Fruit fly (Drosophila melanogaster): ENCODE measurements around the gene CG3246.
A peak's percentile ranks its signal among the peaks of the same experiment; 100 is the strongest.

CG3246 gene

DNA sequence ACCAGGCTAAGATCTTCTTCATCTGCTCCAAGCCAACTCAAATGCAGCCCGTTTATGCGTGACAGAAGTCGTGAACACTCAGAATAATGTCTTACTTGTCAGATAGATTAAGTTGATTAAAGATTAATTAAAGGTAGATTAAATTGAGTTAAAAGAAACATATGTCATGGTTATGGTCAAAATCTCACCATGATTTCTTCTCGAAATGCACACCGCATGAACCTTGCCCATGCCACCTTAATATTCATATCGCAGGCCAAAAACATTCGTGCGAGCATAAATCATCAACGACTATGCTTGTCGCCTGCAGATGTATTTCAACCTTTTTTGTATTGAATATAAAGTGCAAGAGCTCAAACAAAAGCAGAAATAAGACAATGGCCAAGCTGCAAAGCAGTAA lies 24.7 kb downstream of the CG3246 start (continued):
- TF ChIP-seq Oaz (GFP tag; IDR thresholded peaks at IDR 0.05): peak; percentile 74
- peak; percentile 61 for TF ChIP-seq CG6254 (GFP tag; optimal IDR thresholded peaks at IDR 0.05)
- 0 out of 3 replicates have a peak, but pooled peaks have one; percentile 35 for TF ChIP-seq jigr1 (GFP tag; IDR thresholded peaks at IDR 0.05)
- TF ChIP-seq Max (GFP tag; optimal IDR thresholded peaks at IDR 0.05): no peak
- no peak for TF ChIP-seq Elba2 (GFP tag; optimal IDR thresholded peaks at IDR 0.05)
- TF ChIP-seq stc (GFP tag; IDR thresholded peaks at IDR 0.05): peak; percentile 80
- TF ChIP-seq prd (optimal IDR thresholded peaks at IDR 0.05): no peak
- TF ChIP-seq prd (GFP tag; IDR thresholded peaks at IDR 0.05): peak; percentile 69
- TF ChIP-seq sisA (GFP tag; IDR thresholded peaks at IDR 0.05): 0 out of 2 replicates have a peak, but pooled peaks have one; percentile 6
- TF ChIP-seq knrl (GFP tag; IDR thresholded peaks at IDR 0.05; ENCODE audit: partially characterized antibody): no peak
- peak in 1 of 2 experiments; percentile 89 for TF ChIP-seq eve (GFP tag; optimal IDR thresholded peaks at IDR 0.05)
- peak; percentile 69 for TF ChIP-seq CG31441 (GFP tag; IDR thresholded peaks at IDR 0.05)
- TF ChIP-seq nerfin-2 (GFP tag; IDR thresholded peaks at IDR 0.05; ENCODE audit: partially characterized antibody): no peak
- no peak for TF ChIP-seq Taf1 (GFP tag; IDR thresholded peaks at IDR 0.05)
- no peak for TF ChIP-seq Poxn (GFP tag; IDR thresholded peaks at IDR 0.05)
- peak; percentile 3 for TF ChIP-seq cato (GFP tag; optimal IDR thresholded peaks at IDR 0.05; ENCODE audit: borderline replicate concordance)
- TF ChIP-seq mam (GFP tag; optimal IDR thresholded peaks at IDR 0.05): no peak
- no peak for TF ChIP-seq tll (GFP tag; optimal IDR thresholded peaks at IDR 0.05)
- TF ChIP-seq CG17829 (tag; optimal IDR thresholded peaks at IDR 0.05): peak; percentile 71
- TF ChIP-seq CG3995 (GFP tag; optimal IDR thresholded peaks at IDR 0.05): no peak
- TF ChIP-seq fu2 (GFP tag; optimal IDR thresholded peaks at IDR 0.05): no peak
- TF ChIP-seq CG31388 (GFP tag; optimal IDR thresholded peaks at IDR 0.05): no peak
- TF ChIP-seq dmrt99B (tag; optimal IDR thresholded peaks at IDR 0.05): peak; percentile 85
- TF ChIP-seq chm (GFP tag; IDR thresholded peaks at IDR 0.05): peak; percentile 50; the same call in 1 of the 2 replicates
- no peak for TF ChIP-seq Dip3 (GFP tag; optimal IDR thresholded peaks at IDR 0.05)
- no peak for TF ChIP-seq Sry-β (GFP tag; optimal IDR thresholded peaks at IDR 0.05)
- no peak for TF ChIP-seq C15 (GFP tag; IDR thresholded peaks at IDR 0.05)
- TF ChIP-seq bigmax (GFP tag; optimal IDR thresholded peaks at IDR 0.05): no peak
- TF ChIP-seq amos (GFP tag; IDR thresholded peaks at IDR 0.05; ENCODE audit: partially characterized antibody): no peak
- no peak for TF ChIP-seq CG12236 (GFP tag; optimal IDR thresholded peaks at IDR 0.05)
- 0 out of 3 replicates have a peak, but pooled peaks have one; percentile 44 for TF ChIP-seq ase (GFP tag; IDR thresholded peaks at IDR 0.05)
- TF ChIP-seq CG31365 (tag; optimal IDR thresholded peaks at IDR 0.05): peak; percentile 34
- TF ChIP-seq PHDP (tag; optimal IDR thresholded peaks at IDR 0.05): peak; percentile 70
- no peak for TF ChIP-seq Ets97D (GFP tag; optimal IDR thresholded peaks at IDR 0.05)
- no peak for TF ChIP-seq CG11247 (GFP tag; IDR thresholded peaks at IDR 0.05)
- no peak for TF ChIP-seq CG6854 (GFP tag; optimal IDR thresholded peaks at IDR 0.05)
- peak; percentile 11 for TF ChIP-seq CG9609 (GFP tag; optimal IDR thresholded peaks at IDR 0.05)
- TF ChIP-seq CG7987 (GFP tag; optimal IDR thresholded peaks at IDR 0.05): no peak
- peak; percentile 62 for TF ChIP-seq CG43689 (GFP tag; IDR thresholded peaks at IDR 0.05)
- no peak for TF ChIP-seq Gsc (GFP tag; IDR thresholded peaks at IDR 0.05)
- TF ChIP-seq HmgD (GFP tag; optimal IDR thresholded peaks at IDR 0.05): no peak
- TF ChIP-seq Dll (GFP tag; IDR thresholded peaks at IDR 0.05; ENCODE audit: partially characterized antibody): no peak
- no peak for TF ChIP-seq CG18011 (GFP tag; optimal IDR thresholded peaks at IDR 0.05)
- TF ChIP-seq CG13296 (GFP tag; optimal IDR thresholded peaks at IDR 0.05): peak; percentile 66
- TF ChIP-seq CG17361 (GFP tag; IDR thresholded peaks at IDR 0.05): peak; percentile 31; the same call in 1 of the 3 replicates
- no peak for TF ChIP-seq Vsx1 (GFP tag; optimal IDR thresholded peaks at IDR 0.05)
- no peak for TF ChIP-seq BEAF-32 (GFP tag; optimal IDR thresholded peaks at IDR 0.05)
- TF ChIP-seq ham (GFP tag; IDR thresholded peaks at IDR 0.05): no peak
- no peak for TF ChIP-seq yki (optimal IDR thresholded peaks at IDR 0.05)
- no peak for TF ChIP-seq CG13624 (GFP tag; optimal IDR thresholded peaks at IDR 0.05)
- TF ChIP-seq CG10366 (GFP tag; IDR thresholded peaks at IDR 0.05): peak; percentile 59
- peak; percentile 18 for TF ChIP-seq CG33557 (GFP tag; optimal IDR thresholded peaks at IDR 0.05)
